Worm (Caenorhabditis elegans): ENCODE results near the gene rap-1.
A peak's percentile ranks its signal among the peaks of the same experiment; 100 is the strongest.

The rap-1 gene

ce11 chrIV:8947146-8947545 lies 28.5 kb upstream of the rap-1 start:
- no peak for TF ChIP-seq ZK546.5 (tag; optimal IDR thresholded peaks at IDR 0.05)
- peak; percentile 89 for TF ChIP-seq lin-39 (tag; optimal IDR thresholded peaks at IDR 0.05)
- TF ChIP-seq mdl-1 (tag; optimal IDR thresholded peaks at IDR 0.05) = peak; percentile 33
- peak; percentile 27 for TF ChIP-seq nfya-1 (tag; optimal IDR thresholded peaks at IDR 0.05; ENCODE audit: insufficient read depth)
- TF ChIP-seq ceh-28 (tag; optimal IDR thresholded peaks at IDR 0.05) = no peak
- no peak for TF ChIP-seq ceh-9 (tag; optimal IDR thresholded peaks at IDR 0.05)
- TF ChIP-seq tbx-2 (tag; optimal IDR thresholded peaks at IDR 0.05) = no peak
- TF ChIP-seq daf-12 (tag; optimal IDR thresholded peaks at IDR 0.05) = no peak
- no peak for TF ChIP-seq nhr-43 (tag; optimal IDR thresholded peaks at IDR 0.05; ENCODE audit: poor library complexity, severe bottlenecking)
- no peak for TF ChIP-seq nhr-67 (tag; optimal IDR thresholded peaks at IDR 0.05)
- no peak for TF ChIP-seq sea-2 (GFP tag; optimal IDR thresholded peaks at IDR 0.05)
- no peak for TF ChIP-seq nhr-11 (tag; optimal IDR thresholded peaks at IDR 0.05)

DNA sequence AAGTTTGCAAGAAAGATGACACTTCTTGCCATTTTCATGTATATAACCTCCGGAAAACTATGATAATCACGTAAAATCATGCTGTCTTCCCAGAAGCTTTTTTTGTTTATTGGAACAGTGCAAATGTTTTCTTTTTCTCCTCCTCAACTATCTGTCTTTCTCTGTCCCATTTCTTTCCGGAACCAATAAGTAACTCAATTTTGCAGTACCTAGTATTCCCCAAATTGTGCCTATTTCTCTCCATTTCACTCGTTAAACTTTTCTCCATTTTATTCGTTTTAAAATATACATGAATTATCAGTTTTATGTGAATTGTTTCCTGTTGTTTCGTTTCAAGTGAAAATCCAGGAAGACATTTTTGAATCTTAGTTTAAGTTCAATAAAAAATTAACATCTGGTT lies 24.7 kb upstream of the rap-1 start:
- TF ChIP-seq fkh-10 (GFP tag; optimal IDR thresholded peaks at IDR 0.05) (peak; percentile 43), R02D3.7 (tag; optimal IDR thresholded peaks at IDR 0.05) (no peak)

- no peak for TF ChIP-seq nhr-11 (tag; optimal IDR thresholded peaks at IDR 0.05)
- TF ChIP-seq lin-39 (tag; optimal IDR thresholded peaks at IDR 0.05) = no peak
- no peak for TF ChIP-seq elt-1 (tag; optimal IDR thresholded peaks at IDR 0.05)
- no peak for TF ChIP-seq skn-1 (tag; optimal IDR thresholded peaks at IDR 0.05)
- no peak for TF ChIP-seq nhr-77 (tag; optimal IDR thresholded peaks at IDR 0.05)
- TF ChIP-seq egl-5 (tag; optimal IDR thresholded peaks at IDR 0.05) = no peak
- no peak for TF ChIP-seq hmg-11 (tag; optimal IDR thresholded peaks at IDR 0.05)
- no peak for TF ChIP-seq unc-62 (GFP tag; optimal IDR thresholded peaks at IDR 0.05)
- no peak for TF ChIP-seq ceh-28 (tag; optimal IDR thresholded peaks at IDR 0.05)
- no peak for TF ChIP-seq ceh-82 (tag; optimal IDR thresholded peaks at IDR 0.05)
Observed at ce11 chrIV:8933575-8933974, 14.9 kb upstream of the rap-1 start, which contains the start of gene D1046.4. Gene D1046.4, plus strand, starts transcription at chrIV:8933875.

DNA sequence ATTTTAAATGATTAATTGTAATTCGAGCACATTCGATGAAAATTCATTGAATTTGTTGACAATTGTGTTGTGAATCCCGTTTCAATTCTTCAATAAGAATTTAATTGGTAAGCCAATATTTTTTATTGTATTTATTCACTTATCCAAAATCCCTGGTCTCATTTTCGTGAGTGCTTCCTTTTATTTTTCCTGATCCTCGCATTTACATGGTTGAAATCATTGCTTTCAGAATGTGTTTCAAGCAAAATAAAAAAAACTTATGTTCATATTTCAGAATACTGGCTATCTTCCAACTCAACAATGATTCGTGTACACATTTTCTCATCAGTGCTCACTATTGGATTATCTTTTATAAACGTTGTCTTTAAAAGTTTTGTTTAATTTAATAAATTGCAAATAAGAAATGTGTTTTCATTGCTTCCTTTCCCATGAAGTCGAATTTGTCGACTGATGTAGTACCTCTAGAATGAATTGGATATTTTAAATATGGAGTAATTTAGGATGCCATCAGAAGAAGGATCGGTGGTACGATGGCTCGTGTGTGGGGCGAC lies 11.3 kb upstream of the rap-1 start, which contains the start of the genes D1046.18 and slc-25A26:
D1046.18 (plus strand) TSS at position 301 of the 551 bp plus-strand sequence.
slc-25A26 (plus strand) TSS at position 501 of the 551 bp plus-strand sequence.
- TF ChIP-seq tbx-2 (tag; optimal IDR thresholded peaks at IDR 0.05) (no peak), nhr-67 (tag; optimal IDR thresholded peaks at IDR 0.05) (no peak)

- TF ChIP-seq fkh-2 (tag; optimal IDR thresholded peaks at IDR 0.05) (no peak), elt-1 (tag; optimal IDR thresholded peaks at IDR 0.05) (no peak), elt-3 (tag; optimal IDR thresholded peaks at IDR 0.05) (peak in 1 of 3 experiments; percentile 2), fkh-10 (GFP tag; optimal IDR thresholded peaks at IDR 0.05) (no peak), fos-1 (tag; optimal IDR thresholded peaks at IDR 0.05) (no peak), nhr-23 (tag; optimal IDR thresholded peaks at IDR 0.05) (peak; percentile 73), eor-1 (tag; optimal IDR thresholded peaks at IDR 0.05) (no peak), hmg-11 (tag; optimal IDR thresholded peaks at IDR 0.05) (peak; percentile 95), lsy-12 (tag; optimal IDR thresholded peaks at IDR 0.05) (peak; percentile 73), ama-1 (optimal IDR thresholded peaks at IDR 0.05) (peak; percentile 86), elt-2 (tag; optimal IDR thresholded peaks at IDR 0.05) (peak; percentile 72), ceh-82 (tag; optimal IDR thresholded peaks at IDR 0.05) (no peak), nhr-237 (tag; optimal IDR thresholded peaks at IDR 0.05) (no peak), ceh-9 (tag; optimal IDR thresholded peaks at IDR 0.05) (no peak), pqm-1 (tag; optimal IDR thresholded peaks at IDR 0.05) (peak; percentile 28), snpc-4 (tag; optimal IDR thresholded peaks at IDR 0.05) (no peak), jun-1 (tag; optimal IDR thresholded peaks at IDR 0.05) (peak; percentile 51), lin-15B (tag; optimal IDR thresholded peaks at IDR 0.05) (peak; percentile 35), egl-5 (tag; optimal IDR thresholded peaks at IDR 0.05) (peak; percentile 36), tbx-2 (tag; optimal IDR thresholded peaks at IDR 0.05) (peak; percentile 58), skn-1 (tag; optimal IDR thresholded peaks at IDR 0.05) (peak; percentile 20), nhr-77 (tag; optimal IDR thresholded peaks at IDR 0.05) (no peak), unc-62 (GFP tag; optimal IDR thresholded peaks at IDR 0.05) (peak; percentile 25), ceh-16 (tag; optimal IDR thresholded peaks at IDR 0.05) (no peak), nhr-28 (tag; optimal IDR thresholded peaks at IDR 0.05) (no peak), R02D3.7 (tag; optimal IDR thresholded peaks at IDR 0.05) (peak; percentile 57), sea-2 (GFP tag; optimal IDR thresholded peaks at IDR 0.05) (no peak), lin-39 (tag; optimal IDR thresholded peaks at IDR 0.05) (peak; percentile 92), zag-1 (tag; optimal IDR thresholded peaks at IDR 0.05) (no peak), ceh-28 (tag; optimal IDR thresholded peaks at IDR 0.05) (peak; percentile 67), pha-4 (tag; optimal IDR thresholded peaks at IDR 0.05) (peak; percentile 78), ztf-4 (tag; optimal IDR thresholded peaks at IDR 0.05) (peak; percentile 57), aly-2 (tag; optimal IDR thresholded peaks at IDR 0.05) (no peak), egl-27 (tag; optimal IDR thresholded peaks at IDR 0.05) (no peak), daf-12 (tag; optimal IDR thresholded peaks at IDR 0.05) (no peak), ztf-11 (tag; optimal IDR thresholded peaks at IDR 0.05) (no peak), unc-39 (tag; optimal IDR thresholded peaks at IDR 0.05) (no peak), nhr-11 (tag; optimal IDR thresholded peaks at IDR 0.05) (no peak)
Observed at ce11 chrIV:8927093-8927492, 8.4 kb upstream of the rap-1 start.

All from whole organism, L3 larva.